Worm (Caenorhabditis elegans) whole organism, L4/young adult: ENCODE results near the gene nhr-60.

ENCODE experiments used
- W03F9.2 ChIP-seq: fragments of 150-350 bp; optimal IDR thresholded peaks from 2 replicates; lab custom pipeline; 2014; ENCODE audit warnings: missing biosample characterization, missing genetic modification characterization
- him-1 ChIP-seq: sonication (generic microtip); optimal IDR thresholded peaks from 2 replicates; lab custom pipeline; 2016; ENCODE audit warnings: missing genotype, missing genetic modification reagents, missing genetic modification characterization, missing compliant biosample characterization

DNA sequence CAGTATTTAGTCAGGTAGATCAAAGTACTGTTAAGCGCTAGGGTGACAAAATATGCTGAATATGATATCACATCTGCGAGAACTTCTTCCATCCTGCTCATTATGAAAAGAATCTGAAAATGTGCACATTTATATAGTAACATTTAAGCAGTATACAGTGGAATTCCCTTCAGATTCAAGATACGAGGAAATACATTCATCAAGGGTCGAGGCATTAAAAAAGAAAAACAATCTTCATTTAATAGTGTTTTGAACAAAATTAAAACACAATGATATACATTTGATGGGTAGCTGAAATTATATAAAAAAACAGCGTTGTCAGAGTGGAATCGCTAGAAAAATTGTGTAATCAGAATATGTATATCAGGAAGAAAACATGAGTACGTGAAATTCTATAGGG is 37.3 kb downstream of the nhr-60 start, which contains the start of gene str-27:
- no peak for TF ChIP-seq W03F9.2
- no peak for TF ChIP-seq him-1 (tag; lab: Kevin White, UChicago)
